Fruit fly (Drosophila melanogaster) whole organism, embryonic: ENCODE measurements around the gene CG31482.
A peak's percentile ranks its signal among the peaks of the same experiment; 100 is the strongest.

ENCODE experiments used
- Asciz ChIP-seq: fragments of 200-800 bp; sonication (Bioruptor generic); optimal IDR thresholded peaks from 2 replicates; lab custom pipeline; 2017; ENCODE audit warnings: missing biosample characterization, mild to moderate bottlenecking, missing genetic modification characterization, missing genetic modification reagents
- CG10431 ChIP-seq: fragments of 200-800 bp; sonication (Bioruptor generic); optimal IDR thresholded peaks from 3 replicates; lab custom pipeline; 2018; ENCODE audit warnings: missing biosample characterization, mild to moderate bottlenecking, missing genetic modification characterization
- CG10565 ChIP-seq: fragments of 200-800 bp; sonication (Bioruptor generic); optimal IDR thresholded peaks from 3 replicates; lab custom pipeline; 2016; ENCODE audit warnings: missing biosample characterization, mild to moderate bottlenecking, missing genetic modification characterization
- CG11695 ChIP-seq: fragments of 200-800 bp; sonication (Bioruptor generic); IDR thresholded peaks from 3 replicates; pipeline ENCODE4 v1.3.6; 2022; ENCODE audit warnings: missing biosample characterization, missing genetic modification characterization
- CG11723 ChIP-seq: fragments of 200-800 bp; sonication (Bioruptor generic); optimal IDR thresholded peaks from 2 replicates; lab custom pipeline; 2017; ENCODE audit warnings: missing biosample characterization, mild to moderate bottlenecking, missing genetic modification characterization
- CG12104 ChIP-seq: fragments of 200-800 bp; sonication (Bioruptor generic); optimal IDR thresholded peaks from 3 replicates; lab custom pipeline; 2016; ENCODE audit warnings: missing biosample characterization, missing genetic modification characterization
- CG16815 ChIP-seq: fragments of 200-800 bp; sonication (Bioruptor generic); optimal IDR thresholded peaks from 3 replicates; lab custom pipeline; 2017; ENCODE audit warnings: missing biosample characterization, mild to moderate bottlenecking, missing genetic modification characterization
- CG17328 ChIP-seq: fragments of 200-800 bp; sonication (Bioruptor generic); IDR thresholded peaks from 2 replicates; pipeline ENCODE4 v1.3.6; 2022; ENCODE audit warnings: missing biosample characterization, missing genetic modification characterization
- CG18476 ChIP-seq: fragments of 200-800 bp; sonication (Bioruptor generic); optimal IDR thresholded peaks from 2 replicates; lab custom pipeline; 2016; ENCODE audit warnings: missing biosample characterization, mild to moderate bottlenecking, missing genetic modification characterization
- CG18599 ChIP-seq: fragments of 200-800 bp; sonication (Bioruptor generic); optimal IDR thresholded peaks from 3 replicates; lab custom pipeline; 2017; ENCODE audit warnings: missing biosample characterization, missing genetic modification characterization, mild to moderate bottlenecking, moderate library complexity, missing genetic modification reagents
- CG2120 ChIP-seq: fragments of 200-800 bp; sonication (Bioruptor generic); optimal IDR thresholded peaks from 3 replicates; lab custom pipeline; 2016; ENCODE audit warnings: missing biosample characterization, missing genetic modification characterization
- CG2875 ChIP-seq: fragments of 200-800 bp; sonication (Bioruptor generic); optimal IDR thresholded peaks from 2 replicates; lab custom pipeline; 2017; ENCODE audit warnings: missing biosample characterization, mild to moderate bottlenecking, missing genetic modification characterization, missing genetic modification reagents
- CG30020 ChIP-seq: fragments of 200-800 bp; optimal IDR thresholded peaks from 2 replicates; lab custom pipeline; 2019; ENCODE audit warnings: missing biosample characterization, mild to moderate bottlenecking, missing genetic modification characterization, moderate library complexity
- CG30403 ChIP-seq: fragments of 200-800 bp; sonication (Bioruptor generic); optimal IDR thresholded peaks from 3 replicates; lab custom pipeline; 2016; ENCODE audit warnings: missing biosample characterization, missing genetic modification characterization
- CG32767 ChIP-seq: fragments of 200-800 bp; sonication (Bioruptor generic); IDR thresholded peaks from 2 replicates; pipeline ENCODE4 v1.3.6; 2022; ENCODE audit warnings: missing biosample characterization, missing genetic modification characterization
- CG33213 ChIP-seq: fragments of 200-800 bp; sonication (Bioruptor generic); optimal IDR thresholded peaks from 3 replicates; lab custom pipeline; 2016; ENCODE audit warnings: missing biosample characterization, missing genetic modification characterization
- CG5180 ChIP-seq: fragments of 200-800 bp; sonication (Bioruptor generic); optimal IDR thresholded peaks from 3 replicates; lab custom pipeline; 2017; ENCODE audit warnings: missing biosample characterization, missing genetic modification characterization, mild to moderate bottlenecking, moderate library complexity, missing genetic modification reagents
- CG6254 ChIP-seq: fragments of 200-800 bp; sonication (Bioruptor generic); optimal IDR thresholded peaks from 3 replicates; lab custom pipeline; 2017; ENCODE audit warnings: mild to moderate bottlenecking, missing biosample characterization, missing genetic modification reagents, missing genetic modification characterization
- CG6654 ChIP-seq: fragments of 200-800 bp; sonication (Bioruptor generic); optimal IDR thresholded peaks from 2 replicates; lab custom pipeline; 2017; ENCODE audit warnings: missing biosample characterization, mild to moderate bottlenecking, missing genetic modification characterization
- CG7271 ChIP-seq: fragments of 200-800 bp; sonication (Bioruptor generic); optimal IDR thresholded peaks from 2 replicates; lab custom pipeline; 2018; ENCODE audit warnings: missing biosample characterization, mild to moderate bottlenecking, missing genetic modification characterization, moderate library complexity
- CG7357 ChIP-seq: fragments of 200-800 bp; sonication (Bioruptor generic); IDR thresholded peaks from 3 replicates; pipeline ENCODE4 v1.3.6; 2022; ENCODE audit warnings: missing biosample characterization, missing genetic modification characterization
- CG7745 ChIP-seq: fragments of 200-800 bp; sonication (Bioruptor generic); optimal IDR thresholded peaks from 2 replicates; lab custom pipeline; 2018; ENCODE audit warnings: missing biosample characterization, mild to moderate bottlenecking, missing genetic modification characterization, moderate library complexity
- CG7786 ChIP-seq: fragments of 200-800 bp; sonication (Bioruptor generic); optimal IDR thresholded peaks from 2 replicates; lab custom pipeline; 2016; ENCODE audit warnings: missing biosample characterization, missing genetic modification characterization
- CG8089 ChIP-seq: fragments of 200-800 bp; sonication (Bioruptor generic); optimal IDR thresholded peaks from 3 replicates; lab custom pipeline; 2016; ENCODE audit warnings: missing biosample characterization, missing genetic modification characterization
- CG8944 ChIP-seq: fragments of 200-800 bp; sonication (Bioruptor generic); optimal IDR thresholded peaks from 3 replicates; lab custom pipeline; 2016; ENCODE audit warnings: missing biosample characterization, missing genetic modification characterization
- CrebB ChIP-seq: fragments of 200-800 bp; sonication (Bioruptor generic); optimal IDR thresholded peaks from 3 replicates; lab custom pipeline; 2018; ENCODE audit warnings: missing biosample characterization, mild to moderate bottlenecking, missing genetic modification characterization
- Dad ChIP-seq: fragments of 200-800 bp; sonication (Bioruptor generic); optimal IDR thresholded peaks from 3 replicates; lab custom pipeline; 2016; ENCODE audit warnings: missing biosample characterization, missing genetic modification characterization
- Dbx ChIP-seq: fragments of 200-800 bp; sonication (Bioruptor generic); IDR thresholded peaks from 3 replicates; pipeline ENCODE4 v1.3.6; 2022; ENCODE audit warnings: missing biosample characterization, missing genetic modification characterization
- Drgx ChIP-seq: fragments of 200-800 bp; sonication (Bioruptor generic); IDR thresholded peaks from 2 replicates; pipeline ENCODE4 v1.3.6; 2022; ENCODE audit warnings: missing biosample characterization, missing genetic modification characterization
- Eip74EF ChIP-seq, 2 experiments: fragments of 200-800 bp in 1 of 2; fragments of >200 bp in 1 of 2; sonication (Bioruptor generic) in 1 of 2; optimal IDR thresholded peaks; 2 replicates each; lab custom pipeline; 2017 to 2019; ENCODE audit warnings: missing biosample characterization in 2 of 2, missing genetic modification characterization in 2 of 2, mild to moderate bottlenecking in 1 of 2, moderate library complexity in 1 of 2
- Fer1 ChIP-seq: fragments of 200-800 bp; sonication (Bioruptor generic); optimal IDR thresholded peaks from 2 replicates; lab custom pipeline; 2017; ENCODE audit warnings: missing biosample characterization, mild to moderate bottlenecking, missing genetic modification characterization
- H15 ChIP-seq: fragments of 200-800 bp; sonication (Bioruptor generic); IDR thresholded peaks from 3 replicates; pipeline ENCODE4 v1.3.6; 2022; ENCODE audit warnings: missing biosample characterization, missing genetic modification characterization
- Hand ChIP-seq: fragments of 200-800 bp; sonication (Bioruptor generic); optimal IDR thresholded peaks from 2 replicates; lab custom pipeline; 2017; ENCODE audit warnings: mild to moderate bottlenecking, missing biosample characterization, missing genetic modification reagents, missing genetic modification characterization
- Hmr ChIP-seq: fragments of 200-800 bp; sonication (Bioruptor generic); optimal IDR thresholded peaks from 3 replicates; lab custom pipeline; 2017; ENCODE audit warnings: mild to moderate bottlenecking, missing biosample characterization, missing genetic modification reagents, missing genetic modification characterization
- Neu2 ChIP-seq: fragments of 200-800 bp; sonication (Bioruptor generic); optimal IDR thresholded peaks from 3 replicates; lab custom pipeline; 2016; ENCODE audit warnings: missing biosample characterization, missing genetic modification characterization, borderline replicate concordance
- Oli ChIP-seq: fragments of 200-800 bp; sonication (Bioruptor generic); optimal IDR thresholded peaks from 2 replicates; lab custom pipeline; 2018; ENCODE audit warnings: missing biosample characterization, mild to moderate bottlenecking, missing genetic modification characterization, moderate library complexity
- Scr ChIP-seq: fragments of 200-800 bp; sonication (Bioruptor generic); IDR thresholded peaks from 2 replicates; pipeline ENCODE4 v1.3.6; 2022; ENCODE audit warnings: missing biosample characterization, missing genetic modification characterization; ENCODE audit not compliant: partially characterized antibody
- ase ChIP-seq: fragments of 200-800 bp; sonication (Bioruptor generic); IDR thresholded peaks from 3 replicates; pipeline ENCODE4 v1.3.6; 2022; ENCODE audit warnings: missing biosample characterization, missing genetic modification characterization
- chm ChIP-seq: fragments of 200-800 bp; sonication (Bioruptor generic); IDR thresholded peaks from 2 replicates; pipeline ENCODE4 v1.3.6; 2022; ENCODE audit warnings: missing biosample characterization, missing genetic modification characterization
- ci ChIP-seq: fragments of 200-800 bp; sonication (Bioruptor generic); IDR thresholded peaks from 3 replicates; pipeline ENCODE4 v1.3.6; 2022; ENCODE audit warnings: missing biosample characterization, missing genetic modification characterization
- esg ChIP-seq: fragments of 200-800 bp; sonication (Bioruptor generic); conservative IDR thresholded peaks from 2 replicates; pipeline ENCODE4 v1.3.6; 2022; ENCODE audit warnings: missing biosample characterization, missing genetic modification characterization
- gce ChIP-seq: fragments of 200-800 bp; sonication (Bioruptor generic); IDR thresholded peaks from 3 replicates; pipeline ENCODE4 v1.3.6; 2022; ENCODE audit warnings: missing biosample characterization, missing genetic modification characterization
- ind ChIP-seq: fragments of 200-800 bp; sonication (Bioruptor generic); optimal IDR thresholded peaks from 3 replicates; lab custom pipeline; 2016; ENCODE audit warnings: missing biosample characterization, missing genetic modification characterization
- kni ChIP-seq: fragments of 200-800 bp; sonication (Bioruptor generic); optimal IDR thresholded peaks from 3 replicates; lab custom pipeline; 2017; ENCODE audit warnings: mild to moderate bottlenecking, missing biosample characterization, missing genetic modification reagents, missing genetic modification characterization
- lab ChIP-seq: fragments of 200-800 bp; sonication (Bioruptor generic); optimal IDR thresholded peaks from 3 replicates; lab custom pipeline; 2017; ENCODE audit warnings: missing biosample characterization, missing genetic modification characterization, mild to moderate bottlenecking, moderate library complexity, missing genetic modification reagents
- nmo ChIP-seq: fragments of 200-800 bp; sonication (Bioruptor generic); optimal IDR thresholded peaks from 2 replicates; lab custom pipeline; 2018; ENCODE audit warnings: missing biosample characterization, mild to moderate bottlenecking, missing genetic modification characterization, moderate library complexity
- pnt ChIP-seq: fragments of 200-800 bp; sonication (Bioruptor generic); optimal IDR thresholded peaks from 3 replicates; lab custom pipeline; 2016; ENCODE audit warnings: missing biosample characterization, missing genetic modification characterization
- salm ChIP-seq: fragments of 200-800 bp; sonication (Bioruptor generic); optimal IDR thresholded peaks from 2 replicates; lab custom pipeline; 2018; ENCODE audit warnings: missing biosample characterization, mild to moderate bottlenecking, missing genetic modification characterization
- sima ChIP-seq: fragments of 200-800 bp; sonication (Bioruptor generic); optimal IDR thresholded peaks from 2 replicates; lab custom pipeline; 2016; ENCODE audit warnings: missing biosample characterization, missing genetic modification characterization
- tgo ChIP-seq: fragments of 200-800 bp; sonication (Bioruptor generic); IDR thresholded peaks from 3 replicates; pipeline ENCODE4 v1.3.6; 2022; ENCODE audit warnings: missing biosample characterization, missing genetic modification characterization
- z ChIP-seq: fragments of 200-800 bp; sonication (Bioruptor generic); IDR thresholded peaks from 3 replicates; pipeline ENCODE4 v1.3.6; 2022; ENCODE audit warnings: missing biosample characterization, missing genetic modification characterization

Gene CG31482

dm6 chr3R:6646740-6647139 lies 45.7 kb downstream of the CG31482 start, which contains the start of gene Taf1 (continued):
- no peak for TF ChIP-seq Hmr
- TF ChIP-seq CG11695 = no peak
- TF ChIP-seq Hand (GFP tag; lab: Kevin White, UChicago) = no peak
- no peak for TF ChIP-seq lab (GFP tag; lab: Kevin White, UChicago)
- no peak for TF ChIP-seq chm (GFP tag; lab: Robert Waterston, UW)
- no peak for TF ChIP-seq tgo
- TF ChIP-seq CG16815 (GFP tag; lab: Kevin White, UChicago) = no peak
- TF ChIP-seq CG6254 = no peak
- no peak for TF ChIP-seq ase (GFP tag; lab: Robert Waterston, UW)
- no peak for TF ChIP-seq CG30403 (GFP tag; lab: Kevin White, UChicago)
- TF ChIP-seq CG7745 (tag; lab: Kevin White, UChicago) = no peak
- no peak for TF ChIP-seq Dbx
- no peak for TF ChIP-seq CG18476 (GFP tag; lab: Kevin White, UChicago)
- no peak for TF ChIP-seq CG30020 (tag; lab: Kevin White, UChicago)
- TF ChIP-seq CG7271 (tag; lab: Kevin White, UChicago) = no peak
- no peak for TF ChIP-seq CG32767 (GFP tag; lab: Robert Waterston, UW)
- no peak for TF ChIP-seq esg (GFP tag; lab: Robert Waterston, UW)
- TF ChIP-seq CG6654 (GFP tag; lab: Kevin White, UChicago) = no peak
- no peak for TF ChIP-seq salm (tag; lab: Kevin White, UChicago)
- TF ChIP-seq CG17328 (GFP tag; lab: Robert Waterston, UW) = no peak
- TF ChIP-seq CG8944 (GFP tag; lab: Kevin White, UChicago) = no peak
- TF ChIP-seq CG2875 = no peak
- no peak for TF ChIP-seq CrebB (tag; lab: Kevin White, UChicago)
- TF ChIP-seq Scr (GFP tag; lab: Robert Waterston, UW) = peak; percentile 37; the same call in 1 of the 2 replicates
- TF ChIP-seq Asciz (GFP tag; lab: Kevin White, UChicago) = no peak
- no peak for TF ChIP-seq CG7786 (GFP tag; lab: Kevin White, UChicago)
- no peak for TF ChIP-seq H15
- TF ChIP-seq nmo (GFP tag; lab: Kevin White, UChicago) = no peak
- TF ChIP-seq Dad (GFP tag; lab: Kevin White, UChicago) = no peak
- TF ChIP-seq Neu2 (GFP tag; lab: Kevin White, UChicago) = no peak
- no peak for TF ChIP-seq CG11723 (GFP tag; lab: Kevin White, UChicago)
- TF ChIP-seq CG5180 = no peak
- no peak for TF ChIP-seq gce
- TF ChIP-seq pnt (GFP tag; lab: Kevin White, UChicago) = no peak
- no peak for TF ChIP-seq z (GFP tag; lab: Robert Waterston, UW)
- TF ChIP-seq CG10431 (GFP tag; lab: Kevin White, UChicago) = peak; percentile 86
- no peak for TF ChIP-seq CG8089
- no peak for TF ChIP-seq Oli
- TF ChIP-seq ind = no peak
- TF ChIP-seq CG12104 (GFP tag; lab: Kevin White, UChicago) = no peak
- no peak for TF ChIP-seq Drgx
- no peak for TF ChIP-seq Fer1
- TF ChIP-seq Eip74EF (GFP tag; optimal IDR thresholded peaks at IDR 0.05; lab: Kevin White, UChicago) = no peak
- no peak for TF ChIP-seq CG2120
- peak; percentile 66 for TF ChIP-seq CG33213 (GFP tag; lab: Kevin White, UChicago)
- TF ChIP-seq CG10565 = no peak
- 0 out of 3 replicates have a peak, but pooled peaks have one; percentile 38 for TF ChIP-seq ci (GFP tag; lab: Robert Waterston, UW)
- no peak; the same call in 2 of the 3 replicates for TF ChIP-seq CG7357 (GFP tag; lab: Robert Waterston, UW)
- no peak for TF ChIP-seq sima
- TF ChIP-seq CG18599 (GFP tag; lab: Kevin White, UChicago) = no peak
- TF ChIP-seq kni = no peak
